Fruit fly (Drosophila melanogaster): ENCODE measurements around the gene GluProRS.

The GluProRS gene

DNA sequence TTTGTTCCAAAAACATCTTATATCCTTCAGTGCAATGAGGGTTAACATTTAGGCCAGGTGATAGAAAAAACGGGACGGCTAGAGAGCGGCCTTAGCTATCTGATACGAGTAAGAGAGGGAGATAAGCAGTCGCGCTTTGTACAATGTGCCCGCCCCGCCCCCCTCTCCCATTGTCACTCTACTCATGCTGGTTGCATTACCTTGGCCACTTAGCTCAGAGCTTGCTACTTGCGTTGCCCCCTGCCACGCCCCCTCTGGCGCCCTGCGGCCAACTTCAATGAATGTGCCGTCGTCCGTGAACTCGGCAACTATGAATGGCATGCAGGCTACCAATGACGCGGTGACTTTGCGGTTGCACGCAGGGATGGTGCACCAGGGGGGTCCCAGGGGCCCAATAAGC lies 13.6 kb upstream of the GluProRS start:
- TF ChIP-seq CG8159 (tag; optimal IDR thresholded peaks at IDR 0.05) (no peak), CG8301 (tag; optimal IDR thresholded peaks at IDR 0.05) (no peak), CG13204 (GFP tag; optimal IDR thresholded peaks at IDR 0.05) (no peak), CG9948 (tag; optimal IDR thresholded peaks at IDR 0.05) (no peak), D1 (tag; optimal IDR thresholded peaks at IDR 0.05) (no peak), gl (tag; optimal IDR thresholded peaks at IDR 0.05) (no peak), Ets98B (GFP tag; IDR thresholded peaks at IDR 0.05) (no peak), rn (GFP tag; IDR thresholded peaks at IDR 0.05) (no peak), Pif1B (GFP tag; optimal IDR thresholded peaks at IDR 0.05) (no peak), CG34367 (tag; optimal IDR thresholded peaks at IDR 0.05) (no peak), CG4496 (GFP tag; IDR thresholded peaks at IDR 0.05) (no peak), CG14655 (GFP tag; optimal IDR thresholded peaks at IDR 0.05) (no peak), CG32121 (GFP tag; IDR thresholded peaks at IDR 0.05) (no peak), EcR (GFP tag; optimal IDR thresholded peaks at IDR 0.05) (no peak)

DNA sequence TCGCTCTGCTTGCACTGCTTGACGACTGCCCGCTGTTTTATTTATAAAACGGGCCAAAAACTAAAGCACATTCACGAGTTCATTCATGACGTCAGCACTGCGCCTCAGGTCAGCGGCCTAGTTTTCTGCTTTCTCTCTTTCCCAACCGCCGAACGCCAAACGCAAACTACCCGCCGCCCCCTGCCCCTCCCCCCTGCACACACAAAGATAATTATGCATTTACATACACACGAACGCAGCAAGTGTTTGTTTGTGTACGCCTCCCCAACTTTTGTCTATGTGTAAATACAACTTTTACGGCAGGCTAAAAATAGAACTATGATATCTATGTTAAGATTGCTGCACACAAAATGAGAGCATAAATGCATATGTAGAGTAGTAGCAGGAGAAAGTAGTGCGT lies 13.0 kb upstream of the GluProRS start:
- TF ChIP-seq CG13204 (GFP tag; optimal IDR thresholded peaks at IDR 0.05) (no peak), EcR (GFP tag; optimal IDR thresholded peaks at IDR 0.05) (no peak), Pif1B (GFP tag; optimal IDR thresholded peaks at IDR 0.05) (no peak), Pif1A (GFP tag; optimal IDR thresholded peaks at IDR 0.05) (no peak), CG14655 (GFP tag; optimal IDR thresholded peaks at IDR 0.05) (no peak), CG4496 (GFP tag; IDR thresholded peaks at IDR 0.05) (peak; percentile 10; the same call in 1 of the 3 replicates), CG17806 (tag; optimal IDR thresholded peaks at IDR 0.05) (no peak), Ets98B (GFP tag; IDR thresholded peaks at IDR 0.05) (no peak), CG34367 (tag; optimal IDR thresholded peaks at IDR 0.05) (no peak), CG32121 (GFP tag; IDR thresholded peaks at IDR 0.05) (0 out of 2 replicates have a peak, but pooled peaks have one; percentile 22), Snoo (tag; optimal IDR thresholded peaks at IDR 0.05) (no peak), CG9948 (tag; optimal IDR thresholded peaks at IDR 0.05) (no peak)

DNA sequence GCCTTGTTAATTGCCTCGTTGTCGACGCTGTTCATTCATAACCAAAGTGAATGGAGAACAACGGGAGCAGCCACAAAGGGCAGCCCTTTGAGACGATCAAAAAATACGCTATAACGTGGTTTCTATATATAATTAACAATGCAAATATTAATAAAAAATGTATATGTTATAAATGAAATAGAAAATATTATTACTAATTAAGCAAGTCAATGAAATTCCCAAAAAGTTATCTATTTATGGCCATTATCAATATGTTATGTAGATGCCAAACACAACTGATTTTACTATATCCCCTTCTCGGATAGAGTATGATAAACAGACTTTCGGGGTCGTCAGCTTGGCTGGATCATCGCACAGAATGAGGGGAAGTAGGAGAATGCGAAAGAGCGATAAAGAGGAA lies 11.3 kb upstream of the GluProRS start:
- TF ChIP-seq CG32121 (GFP tag; IDR thresholded peaks at IDR 0.05) = no peak
- TF ChIP-seq EcR (GFP tag; optimal IDR thresholded peaks at IDR 0.05) = peak; percentile 69
- no peak for TF ChIP-seq Pif1B (GFP tag; optimal IDR thresholded peaks at IDR 0.05)

DNA sequence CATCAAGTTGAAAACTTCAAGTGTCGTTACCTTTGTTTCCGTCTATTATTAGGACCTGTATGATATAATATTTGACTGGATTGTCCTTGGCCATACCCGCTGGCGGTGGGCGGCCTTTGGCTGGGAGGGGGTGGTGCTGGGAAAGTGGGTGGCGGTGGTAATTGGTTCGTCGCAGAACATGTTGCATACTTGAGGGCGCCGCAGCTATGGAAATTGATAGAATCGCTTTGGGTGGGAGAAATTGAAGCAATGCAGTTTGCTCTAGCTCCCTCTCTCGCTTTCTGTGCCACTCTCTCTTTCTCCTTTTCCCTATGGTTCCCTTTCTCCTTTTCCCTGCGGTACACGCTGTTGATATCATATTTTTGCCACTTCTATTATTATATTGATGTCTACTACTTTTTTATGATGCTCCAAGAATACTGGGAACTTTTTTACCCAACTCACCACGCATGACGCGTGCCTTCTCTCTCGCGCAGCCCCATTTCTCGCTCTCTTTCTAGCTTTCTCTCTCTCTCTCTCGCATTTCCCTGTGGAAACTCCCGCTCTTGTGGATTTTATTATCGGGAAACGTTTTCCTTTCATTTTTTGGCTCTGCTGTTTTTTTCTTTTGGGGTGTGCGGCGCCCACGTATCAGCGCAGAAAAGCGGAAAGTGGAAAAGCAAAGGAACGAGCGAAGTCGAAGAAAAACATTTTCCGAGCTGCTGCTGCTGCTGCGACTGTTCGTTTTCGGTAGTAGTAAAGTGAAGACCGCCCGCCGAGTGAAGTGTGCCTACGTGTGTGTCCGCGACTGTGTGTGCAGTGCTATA lies 6.9 kb upstream of the GluProRS start:
- TF ChIP-seq Ets98B (GFP tag; IDR thresholded peaks at IDR 0.05) (0 out of 2 replicates have a peak, but pooled peaks have one; percentile 10), rn (GFP tag; IDR thresholded peaks at IDR 0.05) (no peak)

DNA sequence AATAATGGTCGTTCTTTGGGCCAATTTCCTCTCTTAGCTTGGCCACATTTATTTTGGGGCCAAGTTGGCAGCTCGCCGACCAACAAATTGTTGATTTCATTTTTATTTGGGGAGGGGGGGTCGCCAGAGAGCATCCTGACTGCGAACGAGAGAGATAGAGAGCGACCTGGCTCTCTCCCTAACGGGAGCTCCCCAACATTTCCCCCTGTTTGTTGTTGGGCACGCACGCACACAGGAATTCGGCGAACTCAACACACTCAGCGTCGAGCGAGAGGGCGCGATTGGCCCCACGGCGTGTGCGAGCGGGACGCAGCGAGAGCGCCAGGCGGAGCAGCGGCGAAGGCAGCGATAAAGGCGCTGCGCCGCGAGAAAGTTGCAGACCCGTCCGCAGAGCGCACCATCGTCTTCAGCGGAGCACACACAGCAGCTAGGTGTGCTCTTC lies 4.6 kb upstream of the GluProRS start, which contains the start of gene CG31140:
CG31140 (plus strand) TSS at position 400 of the 442 bp plus-strand sequence.
- TF ChIP-seq Ets98B (GFP tag; IDR thresholded peaks at IDR 0.05) (peak; percentile 63; the same call in 1 of the 2 replicates), gl (tag; optimal IDR thresholded peaks at IDR 0.05) (no peak), CG4496 (GFP tag; IDR thresholded peaks at IDR 0.05) (peak; percentile 81), CG32121 (GFP tag; IDR thresholded peaks at IDR 0.05) (peak; percentile 45; the same call in 1 of the 2 replicates), CG15710 (tag; optimal IDR thresholded peaks at IDR 0.05) (no peak), Pif1A (GFP tag; optimal IDR thresholded peaks at IDR 0.05) (no peak), CG9948 (tag; optimal IDR thresholded peaks at IDR 0.05) (no peak), Pif1B (GFP tag; optimal IDR thresholded peaks at IDR 0.05) (peak; percentile 49), CG13204 (GFP tag; optimal IDR thresholded peaks at IDR 0.05) (peak; percentile 95), CG12605 (GFP tag; IDR thresholded peaks at IDR 0.05) (peak; percentile 63; the same call in 1 of the 2 replicates), fd96Ca (GFP tag; IDR thresholded peaks at IDR 0.05) (0 out of 3 replicates have a peak, but pooled peaks have one; percentile 57), CG14655 (GFP tag; optimal IDR thresholded peaks at IDR 0.05) (peak; percentile 32)

DNA sequence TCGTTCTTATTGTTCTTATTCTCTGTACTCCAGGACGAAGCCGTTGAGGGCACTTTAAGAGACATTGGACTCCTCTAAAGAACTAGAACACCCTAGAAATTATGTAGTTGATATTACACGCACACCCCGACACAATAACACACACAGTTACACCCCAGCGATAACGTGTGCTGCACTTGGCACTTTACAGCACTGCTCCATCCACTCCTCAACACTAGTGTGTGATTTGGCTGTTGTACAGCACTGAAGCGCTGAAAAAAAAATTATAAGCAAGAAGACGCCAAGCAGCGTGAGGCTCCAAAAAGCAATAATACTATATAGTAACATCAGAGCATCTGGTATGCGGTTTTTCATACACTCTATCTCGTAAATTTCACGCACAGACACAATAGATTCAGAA lies 2.7 kb upstream of the GluProRS start:
- TF ChIP-seq CG9948 (tag; optimal IDR thresholded peaks at IDR 0.05) = no peak
- TF ChIP-seq CG10348 (GFP tag; IDR thresholded peaks at IDR 0.05) = no peak
- no peak for TF ChIP-seq rn (GFP tag; IDR thresholded peaks at IDR 0.05)
- TF ChIP-seq CG17806 (tag; optimal IDR thresholded peaks at IDR 0.05) = no peak
- no peak for TF ChIP-seq fd96Ca (GFP tag; IDR thresholded peaks at IDR 0.05)
- TF ChIP-seq CG15710 (tag; optimal IDR thresholded peaks at IDR 0.05) = no peak
- TF ChIP-seq Pif1B (GFP tag; optimal IDR thresholded peaks at IDR 0.05) = no peak
- no peak for TF ChIP-seq CG8159 (tag; optimal IDR thresholded peaks at IDR 0.05)
- TF ChIP-seq EcR (GFP tag; optimal IDR thresholded peaks at IDR 0.05) = no peak
- TF ChIP-seq CG8301 (tag; optimal IDR thresholded peaks at IDR 0.05) = no peak
- no peak for TF ChIP-seq CG32121 (GFP tag; IDR thresholded peaks at IDR 0.05)
- TF ChIP-seq Ets98B (GFP tag; IDR thresholded peaks at IDR 0.05) = no peak

DNA sequence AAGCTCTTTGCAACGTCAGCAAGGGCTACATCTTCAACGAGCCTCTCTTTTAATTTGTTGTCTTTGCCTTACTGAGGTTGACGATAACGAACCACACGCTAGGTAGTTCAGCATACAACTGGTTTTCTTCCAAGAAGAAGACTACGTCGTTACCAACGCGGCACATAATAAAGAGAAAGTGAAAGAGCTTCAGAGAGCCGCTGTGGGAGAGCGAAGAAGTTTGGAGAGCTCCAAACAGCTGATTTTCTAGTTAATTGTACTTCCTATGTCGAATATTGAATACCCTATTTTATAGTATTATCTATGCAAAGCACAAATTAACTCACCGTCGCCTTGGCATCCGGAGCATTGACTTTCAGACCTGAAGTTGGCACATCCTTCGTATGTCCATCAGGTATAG lies 2.8 kb downstream of the GluProRS start:
- TF ChIP-seq CG13204 (GFP tag; optimal IDR thresholded peaks at IDR 0.05) = no peak
- peak; percentile 20 for TF ChIP-seq CG8301 (tag; optimal IDR thresholded peaks at IDR 0.05)
- peak; percentile 45; the same call in 1 of the 2 replicates for TF ChIP-seq CG12605 (GFP tag; IDR thresholded peaks at IDR 0.05)
- TF ChIP-seq CG17806 (tag; optimal IDR thresholded peaks at IDR 0.05) = no peak
- TF ChIP-seq Snoo (tag; optimal IDR thresholded peaks at IDR 0.05) = peak; percentile 3
- TF ChIP-seq CG8159 (tag; optimal IDR thresholded peaks at IDR 0.05) = peak; percentile 3
- peak; percentile 26 for TF ChIP-seq Pif1A (GFP tag; optimal IDR thresholded peaks at IDR 0.05)
- peak; percentile 50 for TF ChIP-seq Pif1B (GFP tag; optimal IDR thresholded peaks at IDR 0.05)
- TF ChIP-seq CG4496 (GFP tag; IDR thresholded peaks at IDR 0.05) = no peak
- TF ChIP-seq CG32121 (GFP tag; IDR thresholded peaks at IDR 0.05) = no peak
- peak; percentile 40 for TF ChIP-seq EcR (GFP tag; optimal IDR thresholded peaks at IDR 0.05)
- TF ChIP-seq CG15710 (tag; optimal IDR thresholded peaks at IDR 0.05) = no peak
- peak; percentile 42; the same call in 1 of the 2 replicates for TF ChIP-seq Ets98B (GFP tag; IDR thresholded peaks at IDR 0.05)

Measured in whole organism, pupa.